Worm (Caenorhabditis elegans) whole organism, mixed stage, embryonic: ENCODE data around the gene ZK666.11.

Source experiments
- mls-2 ChIP-seq: sonication (generic microtip); optimal IDR thresholded peaks from 2 replicates; lab custom pipeline; 2016; ENCODE audit warnings: mild to moderate bottlenecking, missing genetic modification characterization, moderate library complexity, missing compliant biosample characterization
- nhr-12 ChIP-seq: fragments of 150-350 bp; optimal IDR thresholded peaks from 2 replicates; lab custom pipeline; 2014; ENCODE audit warnings: missing biosample characterization, missing genetic modification characterization
- pha-4 ChIP-seq: fragments of 150-350 bp; optimal IDR thresholded peaks from 2 replicates; lab custom pipeline; 2018; ENCODE audit warnings: missing biosample characterization, missing genetic modification reagents, missing genetic modification characterization
- snpc-4 ChIP-seq: fragments of 150-350 bp; optimal IDR thresholded peaks from 2 replicates; lab custom pipeline; 2014; ENCODE audit warnings: missing biosample characterization, missing genetic modification characterization
- unc-39 ChIP-seq: fragments of 150-350 bp; optimal IDR thresholded peaks from 2 replicates; lab custom pipeline; 2014; ENCODE audit warnings: missing biosample characterization, missing genetic modification characterization

DNA sequence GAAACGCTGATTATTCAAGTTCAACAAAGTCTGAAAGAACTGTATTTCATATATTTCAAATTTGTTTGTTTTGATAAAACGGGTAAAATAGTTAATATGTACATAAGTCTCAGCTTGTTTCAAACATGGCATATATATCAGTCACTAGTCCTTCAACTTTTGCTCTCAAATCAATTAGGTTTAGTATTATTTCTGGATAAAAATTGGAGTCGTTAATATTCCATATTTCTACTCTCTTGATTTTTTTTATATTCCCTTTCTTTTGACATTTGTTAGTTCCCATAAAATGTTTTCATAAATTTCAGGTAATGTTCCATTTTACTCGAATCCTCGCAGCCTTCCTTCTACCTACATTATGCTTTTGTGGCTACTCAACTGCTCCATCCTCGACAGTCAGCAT, 46.5 kb upstream of the ZK666.11 start, which contains the start of gene cut-4:
- TF ChIP-seq nhr-12 (no peak), pha-4 (tag; lab: Kevin White, UChicago) (no peak), snpc-4 (no peak), mls-2 (tag; lab: Kevin White, UChicago) (no peak), unc-39 (tag; lab: Kevin White, UChicago) (no peak)
